Worm (Caenorhabditis elegans): ENCODE data around the gene zchc-1A.

The zchc-1A gene

DNA sequence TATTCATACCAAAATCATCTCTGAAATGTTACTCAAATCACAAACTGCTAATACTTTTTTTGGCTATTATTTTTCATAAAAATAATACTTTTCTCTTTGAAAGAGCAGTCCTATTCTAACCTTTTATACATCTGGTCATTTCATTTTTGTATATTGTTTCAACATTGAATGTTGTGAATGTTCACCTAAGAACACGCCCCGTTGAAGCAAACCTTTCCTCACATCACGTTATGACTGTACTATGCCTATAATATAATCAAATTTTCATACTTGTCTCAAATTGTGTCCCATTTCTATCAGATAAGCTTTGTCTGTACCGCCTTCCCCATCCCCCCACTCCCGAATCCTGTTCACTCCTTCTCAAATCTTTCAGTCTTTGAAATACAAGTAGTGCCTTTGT is 44.2 kb downstream of the zchc-1A start:
- TF ChIP-seq unc-62 (GFP tag; optimal IDR thresholded peaks at IDR 0.05) (no peak), ceh-16 (tag; optimal IDR thresholded peaks at IDR 0.05) (no peak), nhr-77 (tag; optimal IDR thresholded peaks at IDR 0.05) (no peak), mml-1 (tag; optimal IDR thresholded peaks at IDR 0.05) (no peak), nhr-67 (tag; optimal IDR thresholded peaks at IDR 0.05) (no peak), ama-1 (optimal IDR thresholded peaks at IDR 0.05) (no peak), elt-2 (tag; optimal IDR thresholded peaks at IDR 0.05) (peak; percentile 3), eor-1 (tag; optimal IDR thresholded peaks at IDR 0.05) (no peak)

DNA sequence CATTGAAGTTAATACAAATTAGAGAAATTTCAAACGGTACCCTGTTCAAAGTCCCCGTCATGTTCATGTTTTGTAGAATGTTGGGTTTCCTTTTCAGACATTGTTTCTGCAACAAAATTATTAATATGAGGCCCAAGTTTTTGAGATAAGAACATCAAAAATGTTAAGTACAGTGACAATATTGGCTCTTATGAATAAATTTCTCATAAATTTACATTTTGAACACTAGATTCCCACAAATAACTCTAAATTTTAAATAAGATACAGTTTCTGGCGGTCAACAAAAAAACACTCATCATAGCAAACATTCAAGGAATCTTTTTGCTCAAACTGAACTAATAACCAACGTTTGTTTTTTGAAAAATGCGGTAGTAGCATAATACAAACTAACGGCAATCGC is 52.1 kb downstream of the zchc-1A start, which contains the start of gene H28G03.3:
TSS of gene H28G03.3 (minus strand) at position 101 of the 400 bp plus-strand sequence.
- TF ChIP-seq daf-12 (tag; optimal IDR thresholded peaks at IDR 0.05) (no peak), aly-2 (tag; optimal IDR thresholded peaks at IDR 0.05) (no peak), tbx-2 (tag; optimal IDR thresholded peaks at IDR 0.05) (no peak), egl-27 (tag; optimal IDR thresholded peaks at IDR 0.05) (no peak), fkh-10 (GFP tag; optimal IDR thresholded peaks at IDR 0.05) (no peak)

Measured in whole organism, L3 larva.